Worm (Caenorhabditis elegans) whole organism, L1 larva: ENCODE data around the gene F57G4.10.

Experiments
- C34B4.2 ChIP-seq: sonication (generic microtip); optimal IDR thresholded peaks from 2 replicates; lab custom pipeline; 2017; ENCODE audit warnings: mild to moderate bottlenecking, missing genetic modification characterization, missing compliant biosample characterization
- blmp-1 ChIP-seq: fragments of 150-350 bp; optimal IDR thresholded peaks from 2 replicates; lab custom pipeline; 2014; ENCODE audit warnings: missing biosample characterization, missing genetic modification characterization
- efl-3 ChIP-seq: fragments of 200-800 bp; sonication (Bioruptor generic); optimal IDR thresholded peaks from 2 replicates; lab custom pipeline; 2018; ENCODE audit warnings: mild to moderate bottlenecking, missing genetic modification characterization, missing compliant biosample characterization
- elt-3 ChIP-seq, 6 experiments: fragments of 150-350 bp in 1 of 6; sonication (generic microtip); optimal IDR thresholded peaks; 2 replicates each; lab custom pipeline; 2017 to 2018; ENCODE audit warnings: missing biosample characterization in 6 of 6, missing genetic modification characterization in 6 of 6, inconsistent platforms in 1 of 6
- lsy-2 ChIP-seq, 2 experiments: fragments of 150-350 bp; optimal IDR thresholded peaks; 2 replicates each; lab custom pipeline; 2014; ENCODE audit warnings: missing biosample characterization in 2 of 2, missing genetic modification characterization in 2 of 2
- mdl-1 ChIP-seq, 2 experiments: fragments of 150-350 bp; optimal IDR thresholded peaks; 2 replicates each; lab custom pipeline; 2014 to 2017; ENCODE audit warnings: missing biosample characterization in 2 of 2, missing genetic modification characterization in 2 of 2, inconsistent platforms in 1 of 2
- nhr-237 ChIP-seq: fragments of 150-350 bp; optimal IDR thresholded peaks from 2 replicates; lab custom pipeline; 2014; ENCODE audit warnings: missing biosample characterization, missing genetic modification characterization
- nhr-28 ChIP-seq: fragments of 150-350 bp; optimal IDR thresholded peaks from 2 replicates; lab custom pipeline; 2014; ENCODE audit warnings: missing biosample characterization, missing genetic modification characterization
- sptf-1 ChIP-seq: fragments of 150-350 bp; optimal IDR thresholded peaks from 2 replicates; lab custom pipeline; 2014; ENCODE audit warnings: missing biosample characterization, missing genetic modification characterization
- tbx-2 ChIP-seq: sonication (generic microtip); optimal IDR thresholded peaks from 2 replicates; lab custom pipeline; 2016; ENCODE audit warnings: missing genetic modification characterization, missing compliant biosample characterization
- unc-130 ChIP-seq: fragments of 150-350 bp; optimal IDR thresholded peaks from 2 replicates; lab custom pipeline; 2017; ENCODE audit warnings: missing biosample characterization, missing genetic modification characterization, inconsistent platforms

- TF ChIP-seq efl-3 (GFP tag; lab: Kevin White, UChicago), result no peak
- no peak for TF ChIP-seq C34B4.2
- TF ChIP-seq lsy-2 (tag; optimal IDR thresholded peaks at IDR 0.05; lab: Kevin White, UChicago), result no peak
- TF ChIP-seq elt-3 (tag; optimal IDR thresholded peaks at IDR 0.05; lab: Kevin White, UChicago), result no peak
- TF ChIP-seq blmp-1 (tag; lab: Kevin White, UChicago), result no peak
- TF ChIP-seq unc-130, result no peak
- no peak for TF ChIP-seq nhr-28 (tag; lab: Kevin White, UChicago)
- no peak for TF ChIP-seq tbx-2 (tag; lab: Kevin White, UChicago)
- no peak for TF ChIP-seq mdl-1 (tag; optimal IDR thresholded peaks at IDR 0.05; lab: Kevin White, UChicago)
- no peak for TF ChIP-seq nhr-237 (tag; lab: Kevin White, UChicago)
- no peak for TF ChIP-seq sptf-1 (tag; lab: Kevin White, UChicago)
Measured at ce11 chrV:17607797-17608196, 20.9 kb upstream of the F57G4.10 start, which contains the start of gene srz-91.
